Fruit fly (Drosophila melanogaster): ENCODE data around the gene sif.

DNA sequence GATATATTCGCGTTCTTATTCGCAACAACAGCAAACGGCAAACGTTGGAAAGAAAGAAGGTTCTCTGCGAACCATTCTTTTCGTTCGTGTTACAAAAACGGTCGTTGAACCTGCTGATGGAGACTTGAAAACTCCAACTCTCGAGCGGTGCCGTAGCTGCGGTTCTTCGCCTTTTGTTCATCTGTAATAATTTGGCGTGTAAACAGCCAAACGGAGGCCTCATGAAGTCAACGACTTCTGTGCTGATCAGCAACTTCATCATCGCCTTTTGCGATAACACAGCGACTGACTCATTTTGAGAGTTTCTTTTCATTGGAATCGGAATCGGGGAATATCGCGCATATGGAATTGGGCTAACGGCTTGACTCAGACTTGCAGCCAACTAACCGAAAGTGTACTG is 40.3 kb upstream of the sif start:
- no peak for TF ChIP-seq CG9948 (tag; optimal IDR thresholded peaks at IDR 0.05)
- TF ChIP-seq CG34367 (tag; optimal IDR thresholded peaks at IDR 0.05): no peak
- no peak for TF ChIP-seq CG4496 (GFP tag; IDR thresholded peaks at IDR 0.05)
- TF ChIP-seq CG15710 (tag; optimal IDR thresholded peaks at IDR 0.05): no peak
- no peak for TF ChIP-seq CG32121 (GFP tag; IDR thresholded peaks at IDR 0.05)
- no peak for TF ChIP-seq CG10348 (GFP tag; IDR thresholded peaks at IDR 0.05)
- no peak for TF ChIP-seq EcR (GFP tag; optimal IDR thresholded peaks at IDR 0.05)
- TF ChIP-seq Pif1A (GFP tag; optimal IDR thresholded peaks at IDR 0.05): no peak
- no peak for TF ChIP-seq CG8159 (tag; optimal IDR thresholded peaks at IDR 0.05)
- TF ChIP-seq D1 (tag; optimal IDR thresholded peaks at IDR 0.05): no peak
- TF ChIP-seq Snoo (tag; optimal IDR thresholded peaks at IDR 0.05): no peak

Measured in whole organism, pupa.